Fruit fly (Drosophila melanogaster): ENCODE measurements around the gene CG44227.
A peak's percentile ranks its signal among the peaks of the same experiment; 100 is the strongest.

Gene CG44227

DNA sequence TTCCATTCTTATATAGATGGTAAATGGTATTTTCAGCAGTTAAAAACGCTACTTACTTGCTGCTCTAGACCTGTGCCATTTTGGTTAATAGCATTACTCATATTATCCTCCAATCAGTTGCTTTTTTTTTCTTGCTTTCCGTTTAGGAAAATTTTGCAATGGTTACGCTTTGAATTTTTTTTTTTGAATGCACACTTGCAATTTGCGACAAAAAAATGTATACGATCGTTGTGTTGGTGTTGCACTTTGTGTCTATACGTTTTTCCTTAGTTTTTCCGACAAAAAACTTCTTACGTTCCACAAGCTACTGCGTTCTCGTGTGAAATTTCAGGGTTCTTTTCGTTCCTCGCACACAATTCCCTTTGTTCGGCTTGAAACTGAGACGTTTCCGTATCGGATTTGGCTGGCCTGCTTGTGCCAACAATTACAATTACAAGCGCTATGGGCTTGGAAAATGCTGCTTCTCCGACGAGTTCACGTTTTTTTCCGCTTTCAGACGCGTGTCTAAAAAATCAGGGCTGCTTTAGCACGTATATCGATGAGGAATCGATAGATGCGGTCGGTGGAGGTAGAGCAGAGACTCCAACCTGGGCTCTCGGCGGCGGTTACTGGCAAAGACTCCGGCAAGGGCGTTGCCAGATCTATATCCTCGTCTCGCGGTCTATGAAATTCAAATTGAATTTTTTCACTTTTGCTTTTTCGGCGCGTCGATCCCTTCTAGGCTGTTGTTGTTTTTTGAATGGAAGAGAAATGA lies 24.9 kb downstream of the CG44227 start (continued):
- TF ChIP-seq ci (GFP tag; IDR thresholded peaks at IDR 0.05), result peak; percentile 71; the same call in 1 of the 3 replicates
- peak; percentile 27 for TF ChIP-seq Dip3 (GFP tag; optimal IDR thresholded peaks at IDR 0.05)
- peak; percentile 35; the same call in 1 of the 2 replicates for TF ChIP-seq CG11247 (GFP tag; IDR thresholded peaks at IDR 0.05)
- 0 out of 2 replicates have a peak, but pooled peaks have one; percentile 18 for TF ChIP-seq CG8765 (GFP tag; IDR thresholded peaks at IDR 0.05)
- TF ChIP-seq fru (optimal IDR thresholded peaks at IDR 0.05), result no peak
- peak; percentile 37 for TF ChIP-seq CG17385 (GFP tag; optimal IDR thresholded peaks at IDR 0.05)
- TF ChIP-seq CG10543 (GFP tag; optimal IDR thresholded peaks at IDR 0.05), result peak; percentile 68
- TF ChIP-seq shn (GFP tag; optimal IDR thresholded peaks at IDR 0.05), result peak; percentile 61
- no peak for TF ChIP-seq tio (GFP tag; optimal IDR thresholded peaks at IDR 0.05)
- peak; percentile 95 for TF ChIP-seq HmgD (GFP tag; optimal IDR thresholded peaks at IDR 0.05)
- TF ChIP-seq kah (GFP tag; optimal IDR thresholded peaks at IDR 0.05), result no peak
- peak; percentile 22 for TF ChIP-seq CG18011 (GFP tag; optimal IDR thresholded peaks at IDR 0.05)
- TF ChIP-seq CG2875 (GFP tag; optimal IDR thresholded peaks at IDR 0.05), result peak; percentile 40
- TF ChIP-seq tin (GFP tag; optimal IDR thresholded peaks at IDR 0.05), result peak; percentile 37
- TF ChIP-seq gsb-n (tag; optimal IDR thresholded peaks at IDR 0.05), result peak; percentile 77
- TF ChIP-seq inv (GFP tag; IDR thresholded peaks at IDR 0.05; ENCODE audit: partially characterized antibody), result peak; percentile 87
- TF ChIP-seq CG16813 (GFP tag; IDR thresholded peaks at IDR 0.05; ENCODE audit: partially characterized antibody), result peak; percentile 92
- peak; percentile 53 for TF ChIP-seq ems (GFP tag; optimal IDR thresholded peaks at IDR 0.05)
- TF ChIP-seq Xbp1 (GFP tag; optimal IDR thresholded peaks at IDR 0.05), result peak; percentile 61
- TF ChIP-seq CG33557 (GFP tag; optimal IDR thresholded peaks at IDR 0.05), result peak; percentile 51
- no peak for TF ChIP-seq tap (tag; optimal IDR thresholded peaks at IDR 0.05)
- peak; percentile 90 for TF ChIP-seq Lhr (GFP tag; optimal IDR thresholded peaks at IDR 0.05)
- TF ChIP-seq wdn (GFP tag; IDR thresholded peaks at IDR 0.05), result no peak
- TF ChIP-seq Blimp-1 (GFP tag; optimal IDR thresholded peaks at IDR 0.05), result peak; percentile 86
- peak; percentile 39; the same call in 1 of the 3 replicates for TF ChIP-seq CG17361 (GFP tag; IDR thresholded peaks at IDR 0.05)
- peak; percentile 31 for TF ChIP-seq Fer3 (tag; optimal IDR thresholded peaks at IDR 0.05)
- TF ChIP-seq oc (tag; optimal IDR thresholded peaks at IDR 0.05), result no peak
- TF ChIP-seq Neu2 (GFP tag; optimal IDR thresholded peaks at IDR 0.05; ENCODE audit: borderline replicate concordance), result no peak
- peak; percentile 48 for TF ChIP-seq CG8924 (tag; optimal IDR thresholded peaks at IDR 0.05)
- TF ChIP-seq Kr (GFP tag; optimal IDR thresholded peaks at IDR 0.05), result no peak
- TF ChIP-seq bcd (GFP tag; optimal IDR thresholded peaks at IDR 0.05), result peak; percentile 45
- TF ChIP-seq Hmr (GFP tag; optimal IDR thresholded peaks at IDR 0.05), result peak; percentile 82
- no peak for TF ChIP-seq org-1 (GFP tag; optimal IDR thresholded peaks at IDR 0.05)
- peak; percentile 39 for TF ChIP-seq nerfin-1 (tag; optimal IDR thresholded peaks at IDR 0.05)
- peak; percentile 80 for TF ChIP-seq p53 (GFP tag; optimal IDR thresholded peaks at IDR 0.05)
- TF ChIP-seq prd (optimal IDR thresholded peaks at IDR 0.05), result no peak
- peak; percentile 55; the same call in 2 of the 3 replicates for TF ChIP-seq prd (GFP tag; IDR thresholded peaks at IDR 0.05)
- TF ChIP-seq CG9797 (GFP tag; optimal IDR thresholded peaks at IDR 0.05), result peak; percentile 78
- peak; percentile 47 for TF ChIP-seq CG31224 (GFP tag; IDR thresholded peaks at IDR 0.05)
- TF ChIP-seq ttk (GFP tag; IDR thresholded peaks at IDR 0.05), result 0 out of 2 replicates have a peak, but pooled peaks have one; percentile 5
- TF ChIP-seq Nf-YA (GFP tag; IDR thresholded peaks at IDR 0.05), result no peak
- peak; percentile 42 for TF ChIP-seq CG2120 (GFP tag; optimal IDR thresholded peaks at IDR 0.05)
- peak; percentile 27 for TF ChIP-seq HLHmδ (GFP tag; optimal IDR thresholded peaks at IDR 0.05)
- TF ChIP-seq CG10654 (GFP tag; optimal IDR thresholded peaks at IDR 0.05), result peak; percentile 23
- TF ChIP-seq CG18619 (GFP tag; optimal IDR thresholded peaks at IDR 0.05), result peak; percentile 21
